Worm (Caenorhabditis elegans) whole organism, young adult: Measurements from ENCODE around the gene F47E1.1.

Source experiments
- B0336.3 ChIP-seq: fragments of 200-800 bp; sonication (Bioruptor generic); IDR thresholded peaks from 2 replicates; pipeline ENCODE4 v1.3.6; 2022; ENCODE audit warnings: missing genetic modification characterization, missing compliant biosample characterization
- F52B5.7 ChIP-seq: sonication (generic microtip); optimal IDR thresholded peaks from 2 replicates; lab custom pipeline; 2016; ENCODE audit warnings: mild to moderate bottlenecking, missing genetic modification characterization, missing compliant biosample characterization
- Y53G8AR.9 ChIP-seq: fragments of 200-800 bp; sonication (Bioruptor generic); conservative IDR thresholded peaks from 2 replicates; pipeline ENCODE4 v1.3.6; 2022; ENCODE audit warnings: missing genetic modification reagents, missing genetic modification characterization, missing compliant biosample characterization
- ceh-100 ChIP-seq: fragments of 200-800 bp; sonication (Bioruptor generic); IDR thresholded peaks from 2 replicates; pipeline ENCODE4 v1.3.6; 2022; ENCODE audit warnings: missing genetic modification reagents, missing genetic modification characterization, missing compliant biosample characterization
- pbrm-1 ChIP-seq: fragments of 200-800 bp; sonication (Bioruptor generic); IDR thresholded peaks from 2 replicates; pipeline ENCODE4 v1.3.6; 2022; ENCODE audit warnings: missing genetic modification reagents, missing genetic modification characterization, missing compliant biosample characterization
- sdz-38 ChIP-seq: sonication (generic microtip); optimal IDR thresholded peaks from 2 replicates; lab custom pipeline; 2016; ENCODE audit warnings: missing genotype, missing genetic modification characterization, missing compliant biosample characterization
- ztf-18 ChIP-seq: sonication (generic microtip); optimal IDR thresholded peaks from 2 replicates; lab custom pipeline; 2016; ENCODE audit warnings: missing genotype, mild to moderate bottlenecking, missing genetic modification characterization, missing compliant biosample characterization

ce11 chrX:9113829-9114228 is 36.8 kb downstream of the F47E1.1 start, which contains the start of gene C25A11.2:
- TF ChIP-seq F52B5.7 (tag; lab: Kevin White, UChicago), result no peak
- TF ChIP-seq B0336.3 (GFP tag; lab: Robert Waterston, UW), result no peak
- 0 out of 2 replicates have a peak, but pooled peaks have one; percentile 20 for TF ChIP-seq pbrm-1
- TF ChIP-seq ceh-100 (GFP tag; lab: Robert Waterston, UW), result no peak
- TF ChIP-seq Y53G8AR.9 (GFP tag; lab: Robert Waterston, UW), result no peak
- TF ChIP-seq ztf-18, result no peak
- TF ChIP-seq sdz-38 (tag; lab: Kevin White, UChicago), result no peak
